Worm (Caenorhabditis elegans): ENCODE data around the gene lgc-40.

lgc-40 gene

DNA sequence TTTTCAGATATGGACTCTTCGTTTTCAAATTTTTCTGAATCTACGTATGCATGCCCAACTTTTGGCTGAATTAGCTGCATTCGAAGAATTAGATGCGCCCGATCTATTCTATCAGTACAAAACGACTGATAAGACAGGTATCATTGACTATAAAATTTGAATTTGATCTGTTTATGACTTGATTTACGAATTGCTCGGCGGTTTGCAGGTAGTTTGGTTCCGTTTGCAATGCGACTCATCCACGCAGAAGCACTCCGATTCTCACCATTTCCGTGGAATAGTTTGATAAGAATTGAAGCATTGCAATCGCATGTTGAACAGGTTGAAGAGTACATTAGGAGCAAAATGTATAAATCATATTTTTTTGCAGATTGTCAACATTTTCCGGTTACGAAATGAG is 51.1 kb downstream of the lgc-40 start:
- TF ChIP-seq nhr-12 (tag; optimal IDR thresholded peaks at IDR 0.05), result no peak
- no peak for TF ChIP-seq nhr-237 (tag; optimal IDR thresholded peaks at IDR 0.05)
- TF ChIP-seq mab-5 (tag; optimal IDR thresholded peaks at IDR 0.05), result no peak
- TF ChIP-seq sem-2 (GFP tag; optimal IDR thresholded peaks at IDR 0.05), result no peak
- TF ChIP-seq nhr-28 (tag; optimal IDR thresholded peaks at IDR 0.05), result no peak
- no peak for TF ChIP-seq sptf-1 (tag; optimal IDR thresholded peaks at IDR 0.05)
- no peak for TF ChIP-seq nhr-76 (tag; optimal IDR thresholded peaks at IDR 0.05)
- no peak for TF ChIP-seq tbx-8 (GFP tag; optimal IDR thresholded peaks at IDR 0.05)
- no peak for TF ChIP-seq zip-8 (tag; optimal IDR thresholded peaks at IDR 0.05)
- no peak for TF ChIP-seq lin-13 (tag; optimal IDR thresholded peaks at IDR 0.05)
- no peak for TF ChIP-seq cnd-1 (tag; optimal IDR thresholded peaks at IDR 0.05)
- TF ChIP-seq blmp-1 (tag; optimal IDR thresholded peaks at IDR 0.05), result no peak
- TF ChIP-seq hlh-1 (tag; optimal IDR thresholded peaks at IDR 0.05), result no peak
- TF ChIP-seq elt-3 (tag; optimal IDR thresholded peaks at IDR 0.05), result no peak
- TF ChIP-seq mls-2 (tag; optimal IDR thresholded peaks at IDR 0.05), result no peak
- TF ChIP-seq bed-3 (GFP tag; optimal IDR thresholded peaks at IDR 0.05), result no peak
- no peak for TF ChIP-seq pha-4 (tag; optimal IDR thresholded peaks at IDR 0.05)
- TF ChIP-seq unc-39 (tag; optimal IDR thresholded peaks at IDR 0.05), result no peak
- TF ChIP-seq M03D4.4 (tag; optimal IDR thresholded peaks at IDR 0.05), result no peak
- no peak for TF ChIP-seq drap-1 (GFP tag; optimal IDR thresholded peaks at IDR 0.05)

DNA sequence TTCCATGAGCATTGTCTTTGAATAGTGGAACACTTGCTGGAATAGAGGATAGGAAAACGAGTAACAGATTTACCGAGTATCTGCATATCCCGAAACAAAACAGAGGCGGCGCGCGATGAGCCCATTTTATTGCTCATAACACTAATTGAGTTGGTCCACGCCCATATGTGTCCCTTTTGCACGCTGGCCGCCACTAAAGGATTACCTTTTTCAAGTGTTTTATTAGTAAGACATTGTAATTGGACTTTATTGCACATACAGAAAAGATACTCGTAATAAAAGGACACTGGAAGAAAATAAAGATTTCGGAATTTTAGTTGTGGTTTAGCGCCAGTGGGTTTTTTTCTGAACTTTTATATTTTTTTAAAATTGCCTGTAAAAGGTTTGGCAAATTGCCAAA is 53.4 kb downstream of the lgc-40 start, which contains the start of gene hlh-15:
Gene hlh-15 (minus strand): TSS at position 101 of the 400 bp plus-strand sequence.
- no peak for TF ChIP-seq cnd-1 (tag; optimal IDR thresholded peaks at IDR 0.05)
- no peak for TF ChIP-seq ham-2 (GFP tag; optimal IDR thresholded peaks at IDR 0.05)
- TF ChIP-seq bed-3 (GFP tag; optimal IDR thresholded peaks at IDR 0.05), result no peak
- no peak for TF ChIP-seq ceh-43 (GFP tag; optimal IDR thresholded peaks at IDR 0.05)
- TF ChIP-seq elt-3 (tag; optimal IDR thresholded peaks at IDR 0.05), result no peak
- no peak for TF ChIP-seq flh-1 (GFP tag; optimal IDR thresholded peaks at IDR 0.05)
- no peak for TF ChIP-seq zip-8 (tag; optimal IDR thresholded peaks at IDR 0.05)
- no peak for TF ChIP-seq hlh-1 (tag; optimal IDR thresholded peaks at IDR 0.05)
- TF ChIP-seq drap-1 (GFP tag; optimal IDR thresholded peaks at IDR 0.05), result no peak
- no peak for TF ChIP-seq sptf-1 (tag; optimal IDR thresholded peaks at IDR 0.05)
- no peak for TF ChIP-seq mls-2 (tag; optimal IDR thresholded peaks at IDR 0.05)
- no peak for TF ChIP-seq nhr-2 (tag; optimal IDR thresholded peaks at IDR 0.05)

All from whole organism, mixed stage, embryonic.